1 fruit fly cellular context compared by ENCODE assay signal in the genomic region with DNA sequence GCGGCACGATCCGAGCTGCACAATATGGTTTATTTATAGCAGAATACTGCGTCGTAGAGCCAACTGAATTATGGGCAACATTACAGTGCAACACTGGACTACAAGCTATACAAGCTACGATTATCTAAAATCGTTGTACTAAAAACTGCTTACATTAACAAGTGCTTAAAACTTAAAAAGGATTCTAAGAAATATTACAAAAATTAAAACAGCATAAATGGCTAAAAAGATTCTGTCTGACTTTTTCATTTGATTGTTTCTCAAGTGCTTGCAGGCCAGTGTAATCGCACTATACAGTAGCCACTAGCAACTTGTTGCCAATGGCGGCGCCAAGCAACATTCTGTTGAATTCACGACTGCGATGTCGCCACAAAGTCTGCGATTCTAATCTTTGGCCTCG.
A peak's percentile ranks its signal among the peaks of the same experiment; 100 is the strongest.
TF ChIP-seq lines count a peak whose summit lies in the region.

No protein-coding gene starts in this region.

TF ChIP-seq in whole organism, embryonic, 481 proteins besides CTCF, POLR2A, EP300 and RAD21 (continued from another document and continues in another):
- TF ChIP-seq ERR (GFP tag; optimal IDR thresholded peaks at IDR 0.05; lab: Kevin White, UChicago) = peak; percentile 42
- TF ChIP-seq CG13287 (GFP tag; IDR thresholded peaks at IDR 0.05; lab: Robert Waterston, UW; ENCODE audit: partially characterized antibody) = no peak
- no peak for TF ChIP-seq pfk (GFP tag; optimal IDR thresholded peaks at IDR 0.05; lab: Kevin White, UChicago)
- peak; percentile 49 for TF ChIP-seq ssp (GFP tag; IDR thresholded peaks at IDR 0.05; lab: Robert Waterston, UW)
- TF ChIP-seq CG3847 (GFP tag; IDR thresholded peaks at IDR 0.05; lab: Robert Waterston, UW) = peak; percentile 47; the same call in 1 of the 2 replicates
- TF ChIP-seq pho (GFP tag; optimal IDR thresholded peaks at IDR 0.05; lab: Kevin White, UChicago) = peak; percentile 4
- TF ChIP-seq NFAT (GFP tag; IDR thresholded peaks at IDR 0.05; lab: Robert Waterston, UW) = no peak
- TF ChIP-seq CG17829 (tag; optimal IDR thresholded peaks at IDR 0.05; lab: Kevin White, UChicago) = peak; percentile 71
- TF ChIP-seq bigmax (GFP tag; optimal IDR thresholded peaks at IDR 0.05; lab: Kevin White, UChicago) = no peak
- TF ChIP-seq lov (optimal IDR thresholded peaks at IDR 0.05; lab: Kevin White, UChicago) = no peak
- TF ChIP-seq lov (GFP tag; IDR thresholded peaks at IDR 0.05; lab: Robert Waterston, UW) = peak; percentile 71; the same call in 2 of the 3 replicates
- TF ChIP-seq insv (GFP tag; optimal IDR thresholded peaks at IDR 0.05; lab: Kevin White, UChicago) = no peak
- peak; percentile 54 for TF ChIP-seq nau (GFP tag; optimal IDR thresholded peaks at IDR 0.05; lab: Kevin White, UChicago)
- peak; percentile 88 for TF ChIP-seq HLH3B (GFP tag; IDR thresholded peaks at IDR 0.05; lab: Robert Waterston, UW)
- TF ChIP-seq eve (GFP tag; optimal IDR thresholded peaks at IDR 0.05; lab: Kevin White, UChicago) = peak in 1 of 2 experiments; percentile 88
- TF ChIP-seq Ssrp (tag; optimal IDR thresholded peaks at IDR 0.05; lab: Kevin White, UChicago) = peak; percentile 68
- TF ChIP-seq CG14710 (tag; optimal IDR thresholded peaks at IDR 0.05; lab: Kevin White, UChicago) = peak; percentile 72
- TF ChIP-seq fu2 (GFP tag; optimal IDR thresholded peaks at IDR 0.05; lab: Kevin White, UChicago) = no peak
- TF ChIP-seq cwo (GFP tag; optimal IDR thresholded peaks at IDR 0.05; lab: Kevin White, UChicago) = peak; percentile 34
- TF ChIP-seq schlank (tag; optimal IDR thresholded peaks at IDR 0.05; lab: Kevin White, UChicago) = no peak
- peak; percentile 70 for TF ChIP-seq tap (tag; optimal IDR thresholded peaks at IDR 0.05; lab: Kevin White, UChicago)
- TF ChIP-seq D (optimal IDR thresholded peaks at IDR 0.05; lab: Kevin White, UChicago) = no peak
- TF ChIP-seq D (GFP tag; optimal IDR thresholded peaks at IDR 0.05; lab: Kevin White, UChicago) = peak; percentile 73
- peak; percentile 68 for TF ChIP-seq bcd (GFP tag; optimal IDR thresholded peaks at IDR 0.05; lab: Kevin White, UChicago)
- TF ChIP-seq CG31224 (GFP tag; IDR thresholded peaks at IDR 0.05; lab: Robert Waterston, UW) = peak; percentile 49
- peak; percentile 81 for TF ChIP-seq CG7839 (tag; optimal IDR thresholded peaks at IDR 0.05; lab: Kevin White, UChicago)
- TF ChIP-seq gcm2 (GFP tag; optimal IDR thresholded peaks at IDR 0.05; lab: Kevin White, UChicago) = no peak
- peak; percentile 52; the same call in 1 of the 2 replicates for TF ChIP-seq CG11247 (GFP tag; IDR thresholded peaks at IDR 0.05; lab: Robert Waterston, UW)
- TF ChIP-seq Lim3 (GFP tag; IDR thresholded peaks at IDR 0.05; lab: Robert Waterston, UW) = no peak
- TF ChIP-seq CG9932 (GFP tag; IDR thresholded peaks at IDR 0.05; lab: Robert Waterston, UW) = no peak
- no peak for TF ChIP-seq Hr39 (optimal IDR thresholded peaks at IDR 0.05; lab: Kevin White, UChicago)
- peak; percentile 41 for TF ChIP-seq CG1647 (GFP tag; optimal IDR thresholded peaks at IDR 0.05; lab: Kevin White, UChicago)
- TF ChIP-seq CG11696 (GFP tag; IDR thresholded peaks at IDR 0.05; lab: Robert Waterston, UW) = 0 out of 2 replicates have a peak, but pooled peaks have one; percentile 24
- peak; percentile 77 for TF ChIP-seq CG2678 (tag; optimal IDR thresholded peaks at IDR 0.05; lab: Kevin White, UChicago)
- TF ChIP-seq CG9797 (GFP tag; optimal IDR thresholded peaks at IDR 0.05; lab: Kevin White, UChicago) = no peak
- TF ChIP-seq esg (GFP tag; conservative IDR thresholded peaks at IDR 0.05; lab: Robert Waterston, UW) = peak; percentile 52
- TF ChIP-seq jing (GFP tag; optimal IDR thresholded peaks at IDR 0.05; lab: Kevin White, UChicago) = peak; percentile 36
- TF ChIP-seq CG1233 (GFP tag; optimal IDR thresholded peaks at IDR 0.05; lab: Kevin White, UChicago) = peak; percentile 57
- TF ChIP-seq pita (GFP tag; optimal IDR thresholded peaks at IDR 0.05; lab: Kevin White, UChicago) = no peak
- TF ChIP-seq slou (GFP tag; optimal IDR thresholded peaks at IDR 0.05; lab: Kevin White, UChicago) = peak; percentile 7
- TF ChIP-seq CG13123 (GFP tag; optimal IDR thresholded peaks at IDR 0.05; lab: Kevin White, UChicago) = peak; percentile 35
- TF ChIP-seq da (GFP tag; optimal IDR thresholded peaks at IDR 0.05; lab: Kevin White, UChicago) = peak; percentile 40
- TF ChIP-seq CG2889 (GFP tag; IDR thresholded peaks at IDR 0.05; lab: Robert Waterston, UW) = peak; percentile 81
- TF ChIP-seq CG7786 (GFP tag; optimal IDR thresholded peaks at IDR 0.05; lab: Kevin White, UChicago) = peak; percentile 45
- TF ChIP-seq CG15073 (GFP tag; optimal IDR thresholded peaks at IDR 0.05; lab: Kevin White, UChicago) = no peak
- peak; percentile 39 for TF ChIP-seq CG10147 (GFP tag; optimal IDR thresholded peaks at IDR 0.05; lab: Kevin White, UChicago)
- TF ChIP-seq MTF-1 (GFP tag; optimal IDR thresholded peaks at IDR 0.05; lab: Kevin White, UChicago; ENCODE audit: borderline replicate concordance) = no peak
- TF ChIP-seq CG34422 (GFP tag; IDR thresholded peaks at IDR 0.05; lab: Robert Waterston, UW) = peak; percentile 79
- TF ChIP-seq Gsc (GFP tag; IDR thresholded peaks at IDR 0.05; lab: Robert Waterston, UW) = peak; percentile 28; the same call in 1 of the 2 replicates
- no peak for TF ChIP-seq gro (GFP tag; optimal IDR thresholded peaks at IDR 0.05; lab: Kevin White, UChicago)
- TF ChIP-seq vvl (GFP tag; IDR thresholded peaks at IDR 0.05; lab: Robert Waterston, UW) = peak; percentile 93
- TF ChIP-seq az2 (GFP tag; optimal IDR thresholded peaks at IDR 0.05; lab: Kevin White, UChicago) = peak; percentile 77
- TF ChIP-seq chinmo (GFP tag; IDR thresholded peaks at IDR 0.05; lab: Robert Waterston, UW; ENCODE audit: partially characterized antibody) = 0 out of 4 replicates have a peak, but pooled peaks have one; percentile 22
- TF ChIP-seq so (GFP tag; IDR thresholded peaks at IDR 0.05; lab: Robert Waterston, UW) = peak; percentile 86
- no peak for TF ChIP-seq CG33557 (GFP tag; optimal IDR thresholded peaks at IDR 0.05; lab: Kevin White, UChicago)
- TF ChIP-seq CG10543 (GFP tag; optimal IDR thresholded peaks at IDR 0.05; lab: Kevin White, UChicago) = no peak
- TF ChIP-seq Fer1 (GFP tag; optimal IDR thresholded peaks at IDR 0.05; lab: Kevin White, UChicago) = peak; percentile 28
- TF ChIP-seq CG10431 (GFP tag; optimal IDR thresholded peaks at IDR 0.05; lab: Kevin White, UChicago) = no peak
- TF ChIP-seq CG1832 (GFP tag; optimal IDR thresholded peaks at IDR 0.05; lab: Kevin White, UChicago) = no peak
- 0 out of 3 replicates have a peak, but pooled peaks have one; percentile 36 for TF ChIP-seq jigr1 (GFP tag; IDR thresholded peaks at IDR 0.05; lab: Robert Waterston, UW)
- TF ChIP-seq Usf (GFP tag; optimal IDR thresholded peaks at IDR 0.05; lab: Kevin White, UChicago) = peak; percentile 10
- TF ChIP-seq CG5953 (GFP tag; IDR thresholded peaks at IDR 0.05; lab: Robert Waterston, UW) = peak; percentile 60
- TF ChIP-seq CG4424 (GFP tag; optimal IDR thresholded peaks at IDR 0.05; lab: Kevin White, UChicago) = peak; percentile 67
- no peak for TF ChIP-seq CG18011 (GFP tag; optimal IDR thresholded peaks at IDR 0.05; lab: Kevin White, UChicago)
- TF ChIP-seq Nf-YB (GFP tag; optimal IDR thresholded peaks at IDR 0.05; lab: Kevin White, UChicago) = peak; percentile 35
- TF ChIP-seq stwl (tag; optimal IDR thresholded peaks at IDR 0.05; lab: Kevin White, UChicago) = peak; percentile 24
- peak; percentile 11 for TF ChIP-seq CG4617 (GFP tag; optimal IDR thresholded peaks at IDR 0.05; lab: Kevin White, UChicago; ENCODE audit: borderline replicate concordance)
- peak; percentile 62 for TF ChIP-seq trem (tag; optimal IDR thresholded peaks at IDR 0.05; lab: Kevin White, UChicago)
- TF ChIP-seq crol (GFP tag; IDR thresholded peaks at IDR 0.05; lab: Robert Waterston, UW) = no peak
- peak; percentile 82 for TF ChIP-seq tgo (GFP tag; IDR thresholded peaks at IDR 0.05; lab: Robert Waterston, UW)
- peak; percentile 75 for TF ChIP-seq CG6272 (GFP tag; IDR thresholded peaks at IDR 0.05; lab: Robert Waterston, UW)
- TF ChIP-seq CHES-1-like (GFP tag; optimal IDR thresholded peaks at IDR 0.05; lab: Kevin White, UChicago) = peak; percentile 37
- TF ChIP-seq Hr78 (GFP tag; optimal IDR thresholded peaks at IDR 0.05; lab: Kevin White, UChicago) = no peak
- peak; percentile 29; the same call in 1 of the 2 replicates for TF ChIP-seq MBD-R2 (GFP tag; IDR thresholded peaks at IDR 0.05; lab: Robert Waterston, UW)
- no peak for TF ChIP-seq mld (GFP tag; IDR thresholded peaks at IDR 0.05; lab: Robert Waterston, UW; ENCODE audit: partially characterized antibody)
- TF ChIP-seq Hr3 (GFP tag; optimal IDR thresholded peaks at IDR 0.05; lab: Kevin White, UChicago) = peak; percentile 44
- peak; percentile 66 for TF ChIP-seq Atf-2 (GFP tag; optimal IDR thresholded peaks at IDR 0.05; lab: Kevin White, UChicago)
- no peak for TF ChIP-seq Hey (tag; optimal IDR thresholded peaks at IDR 0.05; lab: Kevin White, UChicago)
- TF ChIP-seq H2.0 (GFP tag; IDR thresholded peaks at IDR 0.05; lab: Robert Waterston, UW) = peak; percentile 76
- TF ChIP-seq Neu2 (GFP tag; optimal IDR thresholded peaks at IDR 0.05; lab: Kevin White, UChicago; ENCODE audit: borderline replicate concordance) = no peak
- TF ChIP-seq CG4360 (GFP tag; IDR thresholded peaks at IDR 0.05; lab: Robert Waterston, UW) = no peak
- peak; percentile 42 for TF ChIP-seq onecut (GFP tag; IDR thresholded peaks at IDR 0.05; lab: Robert Waterston, UW)
- TF ChIP-seq dm (GFP tag; optimal IDR thresholded peaks at IDR 0.05; lab: Kevin White, UChicago) = peak; percentile 22
- TF ChIP-seq Dip3 (GFP tag; optimal IDR thresholded peaks at IDR 0.05; lab: Kevin White, UChicago) = peak; percentile 19
- peak; percentile 68 for TF ChIP-seq tin (GFP tag; optimal IDR thresholded peaks at IDR 0.05; lab: Kevin White, UChicago)
- peak; percentile 19 for TF ChIP-seq CG11723 (GFP tag; optimal IDR thresholded peaks at IDR 0.05; lab: Kevin White, UChicago)
- no peak for TF ChIP-seq HmgD (GFP tag; optimal IDR thresholded peaks at IDR 0.05; lab: Kevin White, UChicago)
- peak; percentile 12 for TF ChIP-seq CG8359 (GFP tag; optimal IDR thresholded peaks at IDR 0.05; lab: Kevin White, UChicago; ENCODE audit: borderline replicate concordance)
- peak; percentile 73 for TF ChIP-seq CG6254 (GFP tag; optimal IDR thresholded peaks at IDR 0.05; lab: Kevin White, UChicago)
- TF ChIP-seq jumu (GFP tag; optimal IDR thresholded peaks at IDR 0.05; lab: Kevin White, UChicago) = peak; percentile 59
- TF ChIP-seq CG8388 (GFP tag; optimal IDR thresholded peaks at IDR 0.05; lab: Kevin White, UChicago) = peak; percentile 82
- no peak for TF ChIP-seq abd-A (tag; optimal IDR thresholded peaks at IDR 0.05; lab: Kevin White, UChicago)
- 0 out of 2 replicates have a peak, but pooled peaks have one; percentile 25 for TF ChIP-seq GATAe (GFP tag; conservative IDR thresholded peaks at IDR 0.05; lab: Robert Waterston, UW)
- TF ChIP-seq Abd-B (GFP tag; optimal IDR thresholded peaks at IDR 0.05; lab: Kevin White, UChicago) = peak; percentile 66
- TF ChIP-seq CG9727 (GFP tag; optimal IDR thresholded peaks at IDR 0.05; lab: Kevin White, UChicago) = peak; percentile 69
- TF ChIP-seq Poxn (GFP tag; IDR thresholded peaks at IDR 0.05; lab: Robert Waterston, UW) = no peak
- 0 out of 3 replicates have a peak, but pooled peaks have one; percentile 9 for TF ChIP-seq sr (GFP tag; IDR thresholded peaks at IDR 0.05; lab: Robert Waterston, UW)
- no peak for TF ChIP-seq nerfin-2 (GFP tag; IDR thresholded peaks at IDR 0.05; lab: Robert Waterston, UW; ENCODE audit: partially characterized antibody)
- no peak for TF ChIP-seq CG13894 (tag; optimal IDR thresholded peaks at IDR 0.05; lab: Kevin White, UChicago)
- peak; percentile 33 for TF ChIP-seq cato (GFP tag; optimal IDR thresholded peaks at IDR 0.05; lab: Kevin White, UChicago; ENCODE audit: borderline replicate concordance)
- no peak for TF ChIP-seq YL-1 (GFP tag; optimal IDR thresholded peaks at IDR 0.05; lab: Kevin White, UChicago)
- TF ChIP-seq PHDP (tag; optimal IDR thresholded peaks at IDR 0.05; lab: Kevin White, UChicago) = peak; percentile 76
- TF ChIP-seq Antp (GFP tag; optimal IDR thresholded peaks at IDR 0.05; lab: Kevin White, UChicago) = peak; percentile 48
- TF ChIP-seq Ada2b (GFP tag; IDR thresholded peaks at IDR 0.05; lab: Robert Waterston, UW) = peak; percentile 69
- TF ChIP-seq al (GFP tag; IDR thresholded peaks at IDR 0.05; lab: Robert Waterston, UW) = 0 out of 2 replicates have a peak, but pooled peaks have one; percentile 37
- no peak for TF ChIP-seq CG34224 (GFP tag; IDR thresholded peaks at IDR 0.05; lab: Robert Waterston, UW; ENCODE audit: partially characterized antibody)
- peak; percentile 66; the same call in 1 of the 3 replicates for TF ChIP-seq gce (GFP tag; IDR thresholded peaks at IDR 0.05; lab: Robert Waterston, UW)
- no peak for TF ChIP-seq HLH54F (GFP tag; optimal IDR thresholded peaks at IDR 0.05; lab: Kevin White, UChicago)
- TF ChIP-seq Fer2 (tag; optimal IDR thresholded peaks at IDR 0.05; lab: Kevin White, UChicago) = no peak
- no peak for TF ChIP-seq CG14965 (GFP tag; optimal IDR thresholded peaks at IDR 0.05; lab: Kevin White, UChicago; ENCODE audit: borderline replicate concordance)
- peak; percentile 75; the same call in 1 of the 2 replicates for TF ChIP-seq Rfx (GFP tag; IDR thresholded peaks at IDR 0.05; lab: Robert Waterston, UW)
- no peak for TF ChIP-seq twi (tag; optimal IDR thresholded peaks at IDR 0.05; lab: Kevin White, UChicago)
- TF ChIP-seq ken (GFP tag; IDR thresholded peaks at IDR 0.05; lab: Robert Waterston, UW) = peak; percentile 86
- TF ChIP-seq inv (GFP tag; IDR thresholded peaks at IDR 0.05; lab: Robert Waterston, UW; ENCODE audit: partially characterized antibody) = no peak
- peak; percentile 76; the same call in 1 of the 3 replicates for TF ChIP-seq ase (GFP tag; IDR thresholded peaks at IDR 0.05; lab: Robert Waterston, UW)
- TF ChIP-seq scrt (GFP tag; optimal IDR thresholded peaks at IDR 0.05; lab: Kevin White, UChicago) = peak; percentile 51
- TF ChIP-seq CG6689 (GFP tag; IDR thresholded peaks at IDR 0.05; lab: Robert Waterston, UW) = peak; percentile 83
- TF ChIP-seq klu (GFP tag; IDR thresholded peaks at IDR 0.05; lab: Robert Waterston, UW) = 0 out of 2 replicates have a peak, but pooled peaks have one; percentile 41
- peak; percentile 83 for TF ChIP-seq CG18262 (tag; optimal IDR thresholded peaks at IDR 0.05; lab: Kevin White, UChicago)
- TF ChIP-seq Ets97D (GFP tag; optimal IDR thresholded peaks at IDR 0.05; lab: Kevin White, UChicago) = no peak
- peak; percentile 81 for TF ChIP-seq fd96Cb (tag; optimal IDR thresholded peaks at IDR 0.05; lab: Kevin White, UChicago)
- peak; percentile 6 for TF ChIP-seq CG10462 (GFP tag; optimal IDR thresholded peaks at IDR 0.05; lab: Kevin White, UChicago)
- TF ChIP-seq Xbp1 (GFP tag; optimal IDR thresholded peaks at IDR 0.05; lab: Kevin White, UChicago) = peak; percentile 73
